Worm (Caenorhabditis elegans) whole organism, L4 larva: ENCODE data around the gene fkb-6.

ENCODE experiments used
- D1046.2 ChIP-seq: fragments of 200-800 bp; sonication (Bioruptor generic); IDR thresholded peaks from 2 replicates; pipeline ENCODE4 v1.3.6; 2022; ENCODE audit warnings: missing genetic modification characterization, missing compliant biosample characterization
- F10B5.3 ChIP-seq: sonication (generic microtip); optimal IDR thresholded peaks from 2 replicates; lab custom pipeline; 2016; ENCODE audit warnings: mild to moderate bottlenecking, missing genetic modification characterization, missing compliant biosample characterization
- Y48G9A.11 ChIP-seq: fragments of 200-800 bp; sonication (Bioruptor generic); IDR thresholded peaks from 2 replicates; pipeline ENCODE4 v1.3.6; 2022; ENCODE audit warnings: missing genetic modification reagents, missing genetic modification characterization, missing compliant biosample characterization
- Y75B8A.6 ChIP-seq: fragments of 200-800 bp; sonication (Bioruptor generic); IDR thresholded peaks from 2 replicates; pipeline ENCODE4 v1.3.6; 2022; ENCODE audit warnings: missing genetic modification reagents, missing genetic modification characterization, missing compliant biosample characterization
- ZK337.2 ChIP-seq: fragments of 200-800 bp; sonication (Bioruptor generic); IDR thresholded peaks from 2 replicates; pipeline ENCODE4 v1.3.6; 2022; ENCODE audit warnings: missing genetic modification reagents, missing genetic modification characterization, missing compliant biosample characterization
- ZK546.5 ChIP-seq, 2 experiments: sonication (generic microtip); optimal IDR thresholded peaks; 2 replicates each; lab custom pipeline; 2017; ENCODE audit warnings: missing biosample characterization in 2 of 2, missing genetic modification characterization in 2 of 2
- arid-1 ChIP-seq: fragments of 200-800 bp; sonication (Bioruptor generic); conservative IDR thresholded peaks from 2 replicates; pipeline ENCODE4 v1.3.6; 2022; ENCODE audit warnings: missing genetic modification reagents, missing genetic modification characterization, missing compliant biosample characterization
- ceh-20 ChIP-seq: fragments of 200-800 bp; sonication (Bioruptor generic); IDR thresholded peaks from 2 replicates; pipeline ENCODE4 v1.3.6; 2022; ENCODE audit warnings: missing genetic modification reagents, missing genetic modification characterization, missing compliant biosample characterization
- cey-2 ChIP-seq: sonication (generic microtip); optimal IDR thresholded peaks from 3 replicates; lab custom pipeline; 2017; ENCODE audit warnings: missing genetic modification characterization, mild to moderate bottlenecking, missing compliant biosample characterization, antibody characterized with exemption, borderline replicate concordance; ENCODE audit not compliant: insufficient read depth
- ctbp-1 ChIP-seq: fragments of 200-800 bp; sonication (Bioruptor generic); IDR thresholded peaks from 2 replicates; pipeline ENCODE4 v1.3.6; 2022; ENCODE audit warnings: missing genetic modification reagents, missing genetic modification characterization, missing compliant biosample characterization
- daf-12 ChIP-seq: fragments of 150-350 bp; optimal IDR thresholded peaks from 2 replicates; lab custom pipeline; 2014; ENCODE audit warnings: missing biosample characterization, missing genetic modification reagents, missing genetic modification characterization
- daf-19 ChIP-seq: fragments of 200-800 bp; sonication (Bioruptor generic); conservative IDR thresholded peaks from 2 replicates; pipeline ENCODE4 v1.3.6; 2022; ENCODE audit warnings: missing genetic modification characterization, missing compliant biosample characterization
- dmd-9 ChIP-seq: fragments of 200-800 bp; sonication (Bioruptor generic); IDR thresholded peaks from 2 replicates; pipeline ENCODE4 v1.3.6; 2022; ENCODE audit warnings: missing genetic modification reagents, missing genetic modification characterization, missing compliant biosample characterization
- duxl-1 ChIP-seq: sonication (generic microtip); optimal IDR thresholded peaks from 2 replicates; lab custom pipeline; 2016; ENCODE audit warnings: mild to moderate bottlenecking, missing genetic modification characterization, moderate library complexity, missing compliant biosample characterization; ENCODE audit not compliant: poor library complexity
- dve-1 ChIP-seq: sonication (generic microtip); optimal IDR thresholded peaks from 2 replicates; lab custom pipeline; 2017; ENCODE audit warnings: antibody characterized with exemption, mild to moderate bottlenecking, missing genetic modification characterization, missing compliant biosample characterization; ENCODE audit not compliant: insufficient read depth
- egl-43 ChIP-seq: fragments of 200-800 bp; sonication (Bioruptor generic); IDR thresholded peaks from 2 replicates; pipeline ENCODE4 v1.3.6; 2022; ENCODE audit warnings: missing genetic modification reagents, missing genetic modification characterization, missing compliant biosample characterization
- gei-8 ChIP-seq: fragments of 200-800 bp; sonication (Bioruptor generic); optimal IDR thresholded peaks from 2 replicates; lab custom pipeline; 2018; ENCODE audit warnings: mild to moderate bottlenecking, missing genetic modification characterization, missing compliant biosample characterization
- hif-1 ChIP-seq, 2 experiments: sonication (generic microtip); optimal IDR thresholded peaks; 2 replicates each; lab custom pipeline; 2016 to 2017; ENCODE audit warnings: missing compliant biosample characterization in 2 of 2, missing genetic modification characterization in 2 of 2, missing genetic modification reagents in 2 of 2, missing genotype in 2 of 2, mild to moderate bottlenecking in 1 of 2
- hlh-30 ChIP-seq: sonication (generic microtip); optimal IDR thresholded peaks from 2 replicates; lab custom pipeline; 2017; ENCODE audit warnings: antibody characterized with exemption, mild to moderate bottlenecking, missing genetic modification characterization, missing compliant biosample characterization; ENCODE audit not compliant: insufficient read depth
- hmg-1.1 ChIP-seq: fragments of 200-800 bp; sonication (Bioruptor generic); IDR thresholded peaks from 2 replicates; pipeline ENCODE4 v1.3.6; 2022; ENCODE audit warnings: missing genetic modification reagents, missing genetic modification characterization, missing compliant biosample characterization
- jun-1 ChIP-seq: fragments of 150-350 bp; optimal IDR thresholded peaks from 2 replicates; lab custom pipeline; 2014; ENCODE audit warnings: missing biosample characterization, missing genetic modification reagents, missing genetic modification characterization
- lim-7 ChIP-seq: fragments of 200-800 bp; sonication (Bioruptor generic); IDR thresholded peaks from 2 replicates; pipeline ENCODE4 v1.3.6; 2022; ENCODE audit warnings: missing genetic modification characterization, missing compliant biosample characterization
- lin-1 ChIP-seq: fragments of 200-800 bp; sonication (Bioruptor generic); IDR thresholded peaks from 2 replicates; pipeline ENCODE4 v1.3.6; 2022; ENCODE audit warnings: missing genetic modification reagents, missing genetic modification characterization, missing compliant biosample characterization
- lin-13 ChIP-seq: fragments of 150-350 bp; optimal IDR thresholded peaks from 2 replicates; lab custom pipeline; 2014; ENCODE audit warnings: missing biosample characterization, missing genetic modification reagents, missing genetic modification characterization
- lin-38 ChIP-seq: fragments of 200-800 bp; sonication (Bioruptor generic); IDR thresholded peaks from 2 replicates; pipeline ENCODE4 v1.3.6; 2022; ENCODE audit warnings: missing genetic modification reagents, missing genetic modification characterization, missing compliant biosample characterization
- lsy-2 ChIP-seq, 2 experiments: fragments of 150-350 bp in 1 of 2; sonication (generic microtip) in 1 of 2; optimal IDR thresholded peaks; 2 replicates each; lab custom pipeline; 2014 to 2017; ENCODE audit warnings: missing biosample characterization in 2 of 2, missing genetic modification characterization in 2 of 2
- madf-9 ChIP-seq: fragments of 200-800 bp; sonication (Bioruptor generic); conservative IDR thresholded peaks from 2 replicates; pipeline ENCODE4 v1.3.6; 2022; ENCODE audit warnings: missing genetic modification reagents, missing genetic modification characterization, missing compliant biosample characterization
- mdl-1 ChIP-seq, 2 experiments: fragments of 150-350 bp in 1 of 2; sonication (generic microtip) in 1 of 2; optimal IDR thresholded peaks; 2 replicates each; lab custom pipeline; 2014 to 2017; ENCODE audit warnings: missing biosample characterization in 2 of 2, missing genetic modification characterization in 2 of 2
- mes-2 ChIP-seq: sonication (generic microtip); optimal IDR thresholded peaks from 2 replicates; lab custom pipeline; 2016; ENCODE audit warnings: missing genotype, mild to moderate bottlenecking, missing genetic modification characterization, missing compliant biosample characterization; ENCODE audit not compliant: poor library complexity, severe bottlenecking
- mxl-3 ChIP-seq: fragments of 200-800 bp; sonication (Bioruptor generic); optimal IDR thresholded peaks from 2 replicates; lab custom pipeline; 2018; ENCODE audit warnings: mild to moderate bottlenecking, missing genetic modification characterization, missing compliant biosample characterization
- nhr-102 ChIP-seq: sonication (generic microtip); optimal IDR thresholded peaks from 2 replicates; lab custom pipeline; 2016; ENCODE audit warnings: mild to moderate bottlenecking, missing genetic modification characterization, moderate library complexity, missing compliant biosample characterization
- nhr-111 ChIP-seq: fragments of 200-800 bp; sonication (Bioruptor generic); optimal IDR thresholded peaks from 2 replicates; lab custom pipeline; 2018; ENCODE audit warnings: mild to moderate bottlenecking, missing genetic modification characterization, missing compliant biosample characterization
- nhr-237 ChIP-seq: sonication (generic microtip); optimal IDR thresholded peaks from 2 replicates; lab custom pipeline; 2017; ENCODE audit warnings: missing biosample characterization, missing genetic modification characterization
- nhr-28 ChIP-seq: fragments of 150-350 bp; optimal IDR thresholded peaks from 2 replicates; lab custom pipeline; 2014; ENCODE audit warnings: missing biosample characterization, missing genetic modification characterization
- nhr-6 ChIP-seq: fragments of 150-350 bp; optimal IDR thresholded peaks from 2 replicates; lab custom pipeline; 2014; ENCODE audit warnings: missing biosample characterization, missing genetic modification characterization
- nhr-77 ChIP-seq: fragments of 150-350 bp; optimal IDR thresholded peaks from 2 replicates; lab custom pipeline; 2014; ENCODE audit warnings: missing biosample characterization, missing genetic modification characterization
- pha-4 ChIP-seq, 2 experiments: fragments of 150-350 bp in 1 of 2; fragments of 200-800 bp in 1 of 2; sonication (Bioruptor generic) in 1 of 2; IDR thresholded peaks in 1 of 2; optimal IDR thresholded peaks in 1 of 2; 2 replicates each; pipeline versions ENCODE4 v1.3.6 to Lab custom; 2014 to 2022; ENCODE audit warnings: missing genetic modification characterization in 2 of 2, missing genetic modification reagents in 2 of 2, missing biosample characterization in 1 of 2, missing compliant biosample characterization in 1 of 2
- pqm-1 ChIP-seq: sonication (generic microtip); optimal IDR thresholded peaks from 2 replicates; lab custom pipeline; 2017; ENCODE audit warnings: missing biosample characterization, missing genetic modification characterization
- sdz-12 ChIP-seq: fragments of 200-800 bp; sonication (Bioruptor generic); optimal IDR thresholded peaks from 2 replicates; lab custom pipeline; 2018; ENCODE audit warnings: mild to moderate bottlenecking, missing genetic modification characterization, missing compliant biosample characterization
- set-16 ChIP-seq: fragments of 200-800 bp; sonication (Bioruptor generic); IDR thresholded peaks from 2 replicates; pipeline ENCODE4 v1.3.6; 2022; ENCODE audit warnings: missing genetic modification reagents, missing genetic modification characterization, missing compliant biosample characterization
- skn-1 ChIP-seq: fragments of 150-350 bp; optimal IDR thresholded peaks from 2 replicates; lab custom pipeline; 2014; ENCODE audit warnings: missing biosample characterization, missing genetic modification characterization
- snpc-4 ChIP-seq: fragments of 150-350 bp; optimal IDR thresholded peaks from 2 replicates; lab custom pipeline; 2014; ENCODE audit warnings: missing biosample characterization, missing genetic modification characterization
- tag-97 ChIP-seq: fragments of 200-800 bp; sonication (Bioruptor generic); IDR thresholded peaks from 2 replicates; pipeline ENCODE4 v1.3.6; 2022; ENCODE audit warnings: missing genetic modification characterization, missing compliant biosample characterization
- unc-130 ChIP-seq: sonication (generic microtip); optimal IDR thresholded peaks from 2 replicates; lab custom pipeline; 2016; ENCODE audit warnings: missing genetic modification reagents, missing genetic modification characterization, missing compliant biosample characterization
- zfp-3 ChIP-seq: fragments of 200-800 bp; sonication (Bioruptor generic); conservative IDR thresholded peaks from 2 replicates; pipeline ENCODE4 v1.3.6; 2022; ENCODE audit warnings: missing genetic modification reagents, missing genetic modification characterization, missing compliant biosample characterization

Gene fkb-6

DNA sequence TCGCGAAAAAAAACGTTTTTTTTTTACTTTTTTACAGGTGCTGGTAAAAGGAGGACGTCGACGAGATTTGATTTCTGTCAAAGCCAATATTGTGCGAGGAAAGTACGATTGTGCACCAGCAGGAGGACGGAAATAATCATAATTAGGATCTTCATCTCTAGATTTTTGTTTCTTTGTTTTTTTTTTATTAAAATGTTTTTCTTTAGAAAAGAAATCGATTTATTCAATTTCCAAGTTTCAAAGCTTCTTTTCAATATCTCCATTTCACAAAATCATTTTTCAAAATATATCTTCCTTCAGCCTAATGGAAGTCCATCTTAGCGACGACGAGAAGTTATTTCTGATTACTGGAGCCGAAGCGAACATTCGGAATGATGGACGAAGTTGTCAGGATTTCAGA, 7.4 kb upstream of the fkb-6 start, which contains the start of gene exos-7:
TSS of gene exos-7 (plus strand) at position 301 of the 400 bp plus-strand sequence.
- no peak for TF ChIP-seq lin-1 (GFP tag; lab: Robert Waterston, UW)
- TF ChIP-seq dmd-9 (GFP tag; lab: Robert Waterston, UW), result no peak
- no peak for TF ChIP-seq cey-2 (tag; lab: Kevin White, UChicago)
- no peak for TF ChIP-seq zfp-3 (GFP tag; lab: Robert Waterston, UW)
- TF ChIP-seq madf-9, result no peak
- TF ChIP-seq set-16 (GFP tag; lab: Robert Waterston, UW), result no peak
- no peak for TF ChIP-seq jun-1 (tag; lab: Kevin White, UChicago)
- no peak for TF ChIP-seq mes-2
- TF ChIP-seq daf-12 (tag; lab: Kevin White, UChicago), result no peak
- no peak for TF ChIP-seq Y75B8A.6
- TF ChIP-seq nhr-28 (tag; lab: Kevin White, UChicago), result no peak
- no peak for TF ChIP-seq nhr-77 (tag; lab: Kevin White, UChicago)
- TF ChIP-seq lin-13 (GFP tag; lab: Kevin White, UChicago), result no peak

DNA sequence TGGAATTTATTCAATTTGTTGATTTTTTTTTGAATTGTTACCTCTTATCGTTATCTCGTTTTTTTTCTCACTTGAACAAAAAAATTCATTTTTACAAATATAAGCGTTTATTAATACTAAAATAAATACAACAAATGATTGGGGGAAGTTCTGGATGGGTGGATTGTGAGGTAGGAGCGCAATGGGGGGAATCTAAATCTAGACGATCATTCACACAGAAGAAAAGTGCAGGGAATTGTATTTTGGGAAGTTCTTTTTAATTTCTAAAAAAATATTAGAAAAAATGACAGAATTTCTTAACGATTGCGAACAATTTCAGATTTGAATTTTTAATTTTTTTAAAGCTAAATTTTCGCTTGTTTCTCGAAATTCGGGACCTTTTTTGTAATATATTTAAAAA, 4.5 kb upstream of the fkb-6 start:
- TF ChIP-seq ZK546.5 (tag; optimal IDR thresholded peaks at IDR 0.05; lab: Kevin White, UChicago) (no peak), Y48G9A.11 (no peak), arid-1 (GFP tag; lab: Robert Waterston, UW) (no peak), gei-8 (GFP tag; lab: Kevin White, UChicago) (no peak), hlh-30 (tag; lab: Kevin White, UChicago) (no peak), duxl-1 (tag; lab: Kevin White, UChicago) (no peak), Y75B8A.6 (no peak), F10B5.3 (tag; lab: Kevin White, UChicago) (no peak), hif-1 (tag; optimal IDR thresholded peaks at IDR 0.05; lab: Kevin White, UChicago) (no peak), snpc-4 (tag; lab: Kevin White, UChicago) (no peak), mes-2 (no peak), nhr-237 (tag; lab: Kevin White, UChicago) (no peak), ceh-20 (GFP tag; lab: Robert Waterston, UW) (no peak), ZK337.2 (no peak), sdz-12 (GFP tag; lab: Kevin White, UChicago) (no peak), daf-19 (no peak), nhr-111 (GFP tag; lab: Kevin White, UChicago) (no peak)

ce11 chrV:20847743-20848229, 1.8 kb downstream of the fkb-6 start:
- TF ChIP-seq egl-43 (0 out of 2 replicates have a peak, but pooled peaks have one; percentile 46), snpc-4 (tag; lab: Kevin White, UChicago) (no peak), dve-1 (tag; lab: Kevin White, UChicago) (peak; percentile 26), Y48G9A.11 (no peak), lsy-2 (tag; optimal IDR thresholded peaks at IDR 0.05; lab: Kevin White, UChicago) (peak in 1 of 2 experiments; percentile 64), mxl-3 (GFP tag; lab: Kevin White, UChicago) (no peak), zfp-3 (GFP tag; lab: Robert Waterston, UW) (no peak), ctbp-1 (GFP tag; lab: Robert Waterston, UW) (peak; percentile 38), D1046.2 (GFP tag; lab: Robert Waterston, UW) (peak; percentile 28; the same call in 1 of the 2 replicates), lin-38 (GFP tag; lab: Robert Waterston, UW) (peak; percentile 56), unc-130 (peak; percentile 6), hmg-1.1 (GFP tag; lab: Robert Waterston, UW) (0 out of 2 replicates have a peak, but pooled peaks have one; percentile 26), hlh-30 (tag; lab: Kevin White, UChicago) (peak; percentile 36), lin-13 (GFP tag; lab: Kevin White, UChicago) (peak; percentile 26), nhr-102 (peak; percentile 41), F10B5.3 (tag; lab: Kevin White, UChicago) (peak; percentile 54), mdl-1 (tag; optimal IDR thresholded peaks at IDR 0.05; lab: Kevin White, UChicago) (no peak), tag-97 (GFP tag; lab: Robert Waterston, UW) (no peak), skn-1 (tag; lab: Kevin White, UChicago) (no peak), nhr-6 (tag; lab: Kevin White, UChicago) (no peak), pha-4 (GFP tag; IDR thresholded peaks at IDR 0.05; lab: Robert Waterston, UW) (peak; percentile 42; the same call in 1 of the 2 replicates), pha-4 (tag; optimal IDR thresholded peaks at IDR 0.05; lab: Kevin White, UChicago) (no peak), arid-1 (GFP tag; lab: Robert Waterston, UW) (peak; percentile 70; the same call in 1 of the 2 replicates), pqm-1 (tag; lab: Kevin White, UChicago) (no peak), lim-7 (GFP tag; lab: Robert Waterston, UW) (no peak)
